Fruit fly (Drosophila melanogaster) whole organism, adult: ENCODE data around the gene CG9676.

ENCODE experiments used
- CG11617 ChIP-seq: fragments of 200-800 bp; sonication (Bioruptor generic); optimal IDR thresholded peaks from 2 replicates; lab custom pipeline; 2017; ENCODE audit warnings: mild to moderate bottlenecking, missing biosample characterization, missing genetic modification reagents, missing genetic modification characterization
- CG12768 ChIP-seq: fragments of 200-800 bp; sonication (Bioruptor generic); optimal IDR thresholded peaks from 2 replicates; lab custom pipeline; 2017; ENCODE audit warnings: missing biosample characterization, missing genetic modification characterization, mild to moderate bottlenecking, moderate library complexity, missing genetic modification reagents
- CG14711 ChIP-seq: fragments of 200-800 bp; sonication (Bioruptor generic); optimal IDR thresholded peaks from 2 replicates; lab custom pipeline; 2018; ENCODE audit warnings: missing biosample characterization, mild to moderate bottlenecking, missing genetic modification characterization, moderate library complexity
- CG33017 ChIP-seq: fragments of 200-800 bp; sonication (Bioruptor generic); optimal IDR thresholded peaks from 2 replicates; lab custom pipeline; 2018; ENCODE audit warnings: missing biosample characterization, mild to moderate bottlenecking, missing genetic modification characterization, moderate library complexity
- CG5204 ChIP-seq: fragments of 200-800 bp; sonication (Bioruptor generic); optimal IDR thresholded peaks from 2 replicates; lab custom pipeline; 2016; ENCODE audit warnings: missing biosample characterization, missing genetic modification characterization
- CG7045 ChIP-seq: fragments of 200-800 bp; sonication (Bioruptor generic); optimal IDR thresholded peaks from 2 replicates; lab custom pipeline; 2017; ENCODE audit warnings: missing biosample characterization, mild to moderate bottlenecking, missing genetic modification characterization
- Crg-1 ChIP-seq: fragments of 200-800 bp; sonication (Bioruptor generic); optimal IDR thresholded peaks from 2 replicates; lab custom pipeline; 2016; ENCODE audit warnings: missing biosample characterization, missing genetic modification characterization
- Mnt ChIP-seq: fragments of 200-800 bp; sonication (Bioruptor generic); optimal IDR thresholded peaks from 2 replicates; lab custom pipeline; 2016; ENCODE audit warnings: missing biosample characterization, mild to moderate bottlenecking, missing genetic modification characterization
- kay ChIP-seq: fragments of 200-800 bp; sonication (Bioruptor generic); peaks from one replicate; lab custom pipeline; 2016; ENCODE audit warnings: missing biosample characterization, missing genetic modification characterization, borderline replicate concordance
- pad ChIP-seq: fragments of 200-800 bp; sonication (Bioruptor generic); optimal IDR thresholded peaks from 3 replicates; lab custom pipeline; 2017; ENCODE audit warnings: missing biosample characterization, missing genetic modification characterization, mild to moderate bottlenecking, moderate library complexity, missing genetic modification reagents
- toe ChIP-seq: fragments of 200-800 bp; sonication (Bioruptor generic); optimal IDR thresholded peaks from 2 replicates; lab custom pipeline; 2016; ENCODE audit warnings: missing biosample characterization, missing genetic modification characterization

dm6 chrX:16703747-16704146 lies 3.8 kb upstream of the CG9676 start, which contains the start of the genes CG9673 and CG4653:
- TF ChIP-seq CG14711 (tag; lab: Kevin White, UChicago) (no peak), Mnt (GFP tag; lab: Kevin White, UChicago) (peak; percentile 34), CG5204 (GFP tag; lab: Kevin White, UChicago) (no peak), toe (GFP tag; lab: Kevin White, UChicago) (no peak), pad (no peak), Crg-1 (no peak), kay (GFP tag; lab: Kevin White, UChicago) (no peak), CG12768 (GFP tag; lab: Kevin White, UChicago) (no peak), CG11617 (no peak), CG7045 (no peak), CG33017 (tag; lab: Kevin White, UChicago) (no peak)
